Fruit fly (Drosophila melanogaster) whole organism, adult: ENCODE results near the gene CG32633.

ENCODE experiments used
- CG12768 ChIP-seq: fragments of 200-800 bp; sonication (Bioruptor generic); optimal IDR thresholded peaks from 2 replicates; lab custom pipeline; 2017; ENCODE audit warnings: missing biosample characterization, missing genetic modification characterization, mild to moderate bottlenecking, moderate library complexity, missing genetic modification reagents
- CG1620 ChIP-seq: fragments of 200-800 bp; sonication (Bioruptor generic); optimal IDR thresholded peaks from 2 replicates; lab custom pipeline; 2016; ENCODE audit warnings: missing biosample characterization, missing genetic modification characterization
- CG5204 ChIP-seq: fragments of 200-800 bp; sonication (Bioruptor generic); optimal IDR thresholded peaks from 2 replicates; lab custom pipeline; 2016; ENCODE audit warnings: missing biosample characterization, missing genetic modification characterization
- Clk ChIP-seq: fragments of 200-800 bp; sonication (Bioruptor generic); optimal IDR thresholded peaks from 2 replicates; lab custom pipeline; 2017; ENCODE audit warnings: missing biosample characterization, missing genetic modification characterization
- Crg-1 ChIP-seq: fragments of 200-800 bp; sonication (Bioruptor generic); optimal IDR thresholded peaks from 2 replicates; lab custom pipeline; 2016; ENCODE audit warnings: missing biosample characterization, missing genetic modification characterization
- Mnt ChIP-seq: fragments of 200-800 bp; sonication (Bioruptor generic); optimal IDR thresholded peaks from 2 replicates; lab custom pipeline; 2016; ENCODE audit warnings: missing biosample characterization, mild to moderate bottlenecking, missing genetic modification characterization
- bab1 ChIP-seq: fragments of 200-800 bp; sonication (Bioruptor generic); optimal IDR thresholded peaks from 3 replicates; lab custom pipeline; 2019; ENCODE audit warnings: missing biosample characterization, mild to moderate bottlenecking, missing genetic modification characterization, moderate library complexity
- cnc ChIP-seq, 2 experiments: fragments of >200 bp; optimal IDR thresholded peaks; 2 replicates each; lab custom pipeline; 2017
- kay ChIP-seq: fragments of 200-800 bp; sonication (Bioruptor generic); peaks from one replicate; lab custom pipeline; 2016; ENCODE audit warnings: missing biosample characterization, missing genetic modification characterization, borderline replicate concordance
- pad ChIP-seq: fragments of 200-800 bp; sonication (Bioruptor generic); optimal IDR thresholded peaks from 3 replicates; lab custom pipeline; 2017; ENCODE audit warnings: missing biosample characterization, missing genetic modification characterization, mild to moderate bottlenecking, moderate library complexity, missing genetic modification reagents

dm6 chrX:13542084-13542483 lies 19.4 kb upstream of the CG32633 start:
- TF ChIP-seq Clk (GFP tag; lab: Kevin White, UChicago) (no peak), pad (GFP tag; lab: Kevin White, UChicago) (no peak), Crg-1 (GFP tag; lab: Kevin White, UChicago) (no peak), CG12768 (no peak), Mnt (no peak), kay (GFP tag; lab: Kevin White, UChicago) (no peak), bab1 (GFP tag; lab: Kevin White, UChicago) (no peak), CG5204 (GFP tag; lab: Kevin White, UChicago) (no peak), CG1620 (GFP tag; lab: Kevin White, UChicago) (no peak), cnc (optimal IDR thresholded peaks at IDR 0.05; lab: Kevin White, UChicago) (no peak)
